Worm (Caenorhabditis elegans) whole organism, late embryonic: ENCODE results near the gene W01C8.1.

Source experiments
- C08G9.2 ChIP-seq: sonication (generic microtip); optimal IDR thresholded peaks from 2 replicates; lab custom pipeline; 2016; ENCODE audit warnings: mild to moderate bottlenecking, missing genetic modification characterization, moderate library complexity, missing compliant biosample characterization
- ama-1 ChIP-seq: fragments of 150-350 bp; optimal IDR thresholded peaks from 2 replicates; lab custom pipeline; 2014
- ceh-19 ChIP-seq: fragments of 200-800 bp; sonication (Bioruptor generic); optimal IDR thresholded peaks from 2 replicates; lab custom pipeline; 2018; ENCODE audit warnings: mild to moderate bottlenecking, missing genetic modification characterization, missing compliant biosample characterization
- ceh-22 ChIP-seq: sonication (generic microtip); optimal IDR thresholded peaks from 2 replicates; lab custom pipeline; 2017; ENCODE audit warnings: missing biosample characterization, missing genetic modification characterization
- ceh-34 ChIP-seq: sonication (generic microtip); optimal IDR thresholded peaks from 2 replicates; lab custom pipeline; 2016; ENCODE audit warnings: mild to moderate bottlenecking, missing genetic modification characterization, missing compliant biosample characterization
- ceh-48 ChIP-seq: sonication (generic microtip); optimal IDR thresholded peaks from 2 replicates; lab custom pipeline; 2016; ENCODE audit warnings: missing genetic modification characterization, inconsistent platforms, missing compliant biosample characterization
- ceh-6 ChIP-seq: fragments of 200-800 bp; sonication (Bioruptor generic); optimal IDR thresholded peaks from 2 replicates; lab custom pipeline; 2018; ENCODE audit warnings: mild to moderate bottlenecking, missing genetic modification characterization, missing compliant biosample characterization
- ceh-9 ChIP-seq: sonication (generic microtip); optimal IDR thresholded peaks from 2 replicates; lab custom pipeline; 2016; ENCODE audit warnings: mild to moderate bottlenecking, missing genetic modification characterization, inconsistent platforms, missing compliant biosample characterization
- dve-1 ChIP-seq: sonication (generic microtip); optimal IDR thresholded peaks from 2 replicates; lab custom pipeline; 2017; ENCODE audit warnings: antibody characterized with exemption, mild to moderate bottlenecking, missing genetic modification characterization, missing compliant biosample characterization
- hlh-13 ChIP-seq: fragments of 200-800 bp; sonication (Bioruptor generic); optimal IDR thresholded peaks from 2 replicates; lab custom pipeline; 2018; ENCODE audit warnings: mild to moderate bottlenecking, missing genetic modification characterization, missing compliant biosample characterization
- hlh-30 ChIP-seq: sonication (generic microtip); optimal IDR thresholded peaks from 2 replicates; lab custom pipeline; 2017; ENCODE audit warnings: antibody characterized with exemption, missing genetic modification characterization, missing compliant biosample characterization; ENCODE audit not compliant: insufficient read depth
- lim-6 ChIP-seq: sonication (generic microtip); optimal IDR thresholded peaks from 2 replicates; lab custom pipeline; 2016; ENCODE audit warnings: missing genetic modification characterization, missing compliant biosample characterization
- nfya-1 ChIP-seq: sonication (generic microtip); optimal IDR thresholded peaks from 2 replicates; lab custom pipeline; 2017; ENCODE audit warnings: missing genetic modification characterization, mild to moderate bottlenecking, missing compliant biosample characterization, antibody characterized with exemption, moderate library complexity
- sox-4 ChIP-seq: sonication (generic microtip); optimal IDR thresholded peaks from 2 replicates; lab custom pipeline; 2017; ENCODE audit warnings: mild to moderate bottlenecking, missing genetic modification characterization, inconsistent platforms, missing compliant biosample characterization
- zip-5 ChIP-seq: sonication (generic microtip); optimal IDR thresholded peaks from 2 replicates; lab custom pipeline; 2016; ENCODE audit warnings: missing genetic modification characterization, missing compliant biosample characterization

W01C8.1 gene

DNA sequence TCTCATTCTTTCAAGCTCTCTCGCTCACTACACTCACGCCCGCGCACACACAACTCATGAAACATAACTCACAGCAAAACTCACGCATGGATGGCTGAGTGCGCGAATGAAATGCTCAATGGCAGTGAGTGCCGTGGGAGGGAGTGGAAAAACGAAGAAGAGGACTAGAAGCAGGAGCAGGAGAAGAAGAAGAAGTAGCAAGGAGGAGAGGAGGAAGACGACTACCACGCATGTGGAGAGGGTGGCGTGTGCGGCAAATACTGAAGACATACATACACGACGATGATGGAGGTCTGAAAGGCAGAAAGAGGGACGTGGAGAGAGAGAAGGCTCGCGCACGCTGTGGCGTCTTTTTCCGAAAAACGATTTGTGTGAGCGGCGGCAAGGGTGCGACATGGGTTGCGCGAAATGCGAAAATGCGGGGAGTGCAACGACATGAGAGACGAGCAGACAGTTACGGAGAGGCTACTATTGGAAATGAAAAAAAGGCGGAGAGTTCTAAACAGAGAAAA, 36.8 kb downstream of the W01C8.1 start (continued):
- TF ChIP-seq sox-4 (no peak), hlh-13 (GFP tag; lab: Kevin White, UChicago) (no peak)

DNA sequence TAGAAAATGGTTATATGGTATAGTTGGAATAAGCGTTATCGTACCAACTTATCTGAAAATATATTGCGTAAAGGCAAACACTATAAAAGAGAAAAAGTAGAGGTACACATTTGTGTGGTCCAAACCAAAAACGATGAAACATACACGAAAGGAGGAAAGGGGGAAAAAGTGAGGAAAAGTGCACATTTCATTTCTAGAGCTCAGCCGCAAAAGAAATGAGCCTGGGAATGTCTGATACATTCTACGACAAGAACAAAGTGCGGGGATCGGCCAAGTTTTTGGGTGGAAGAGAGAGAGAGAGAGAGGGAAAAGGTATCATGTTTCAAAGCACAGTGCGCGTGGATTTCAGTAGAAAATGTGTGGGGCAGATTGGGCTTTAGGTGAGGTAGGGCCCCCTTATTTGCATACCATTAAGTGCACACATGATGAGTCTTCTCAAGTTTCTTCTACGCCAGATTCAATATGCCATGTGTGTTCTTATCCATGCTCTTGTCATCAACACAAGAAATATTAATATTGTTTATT, 41.6 kb downstream of the W01C8.1 start, which contains the start of gene rgs-6:
TSS of gene rgs-6 (minus strand) at position 51 of the 525 bp plus-strand sequence.
- TF ChIP-seq hlh-30 (tag; lab: Kevin White, UChicago) (no peak), C08G9.2 (tag; lab: Kevin White, UChicago) (no peak), ceh-19 (GFP tag; lab: Kevin White, UChicago) (peak; percentile 71), ceh-34 (tag; lab: Kevin White, UChicago) (peak; percentile 88)

DNA sequence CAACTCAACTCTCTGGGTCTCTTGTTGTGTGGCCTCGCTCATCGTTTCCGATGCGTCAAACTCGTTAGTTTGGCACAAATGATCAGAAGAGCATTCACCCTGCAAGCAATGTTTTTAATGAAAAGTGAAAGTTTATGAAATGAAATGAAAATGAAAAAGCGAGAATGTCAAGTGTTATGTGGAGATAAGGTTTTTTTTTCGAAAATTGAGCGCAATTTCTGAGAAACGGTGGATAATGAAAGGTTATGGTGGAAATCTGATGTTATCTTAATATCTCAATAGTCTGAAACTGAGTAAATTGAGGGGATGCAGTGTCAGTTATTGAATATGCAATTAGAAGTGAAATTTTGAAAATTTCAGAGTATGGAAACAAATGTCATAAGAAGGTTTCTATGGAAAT, 51.0 kb downstream of the W01C8.1 start, which contains the start of gene gnrr-4:
TSS of gene gnrr-4 (minus strand) at position 101 of the 400 bp plus-strand sequence.
- no peak for TF ChIP-seq ceh-9 (tag; lab: Kevin White, UChicago)
- no peak for TF ChIP-seq zip-5 (tag; lab: Kevin White, UChicago)
- TF ChIP-seq ceh-6 (GFP tag; lab: Kevin White, UChicago): no peak
- TF ChIP-seq ceh-48 (tag; lab: Kevin White, UChicago): no peak
- no peak for TF ChIP-seq dve-1 (tag; lab: Kevin White, UChicago)
- TF ChIP-seq ceh-22 (tag; lab: Kevin White, UChicago): no peak
- no peak for TF ChIP-seq nfya-1 (tag; lab: Kevin White, UChicago)
- TF ChIP-seq ceh-19 (GFP tag; lab: Kevin White, UChicago): no peak
- TF ChIP-seq hlh-30 (tag; lab: Kevin White, UChicago): no peak
- no peak for TF ChIP-seq lim-6 (tag; lab: Kevin White, UChicago)
- no peak for TF ChIP-seq ama-1
